Fruit fly (Drosophila melanogaster) whole organism, embryonic: Measurements from ENCODE around the gene morgue.

Source experiments
- CG11085 ChIP-seq: fragments of 200-800 bp; sonication (Bioruptor generic); IDR thresholded peaks from 2 replicates; pipeline ENCODE4 v1.3.6; 2022; ENCODE audit warnings: missing biosample characterization, missing genetic modification characterization
- CG4707 ChIP-seq: fragments of 200-800 bp; sonication (Bioruptor generic); optimal IDR thresholded peaks from 2 replicates; lab custom pipeline; 2018; ENCODE audit warnings: missing biosample characterization, mild to moderate bottlenecking, missing genetic modification characterization, moderate library complexity
- H15 ChIP-seq: fragments of 200-800 bp; sonication (Bioruptor generic); IDR thresholded peaks from 3 replicates; pipeline ENCODE4 v1.3.6; 2022; ENCODE audit warnings: missing biosample characterization, missing genetic modification characterization
- usp ChIP-seq: fragments of >200 bp; optimal IDR thresholded peaks from 2 replicates; lab custom pipeline; 2017; ENCODE audit warnings: missing biosample characterization, missing genetic modification characterization

dm6 chr2L:4464946-4465345, 20.5 kb upstream of the morgue start, which contains the start of gene FIG4:
- no peak for TF ChIP-seq CG11085 (GFP tag; lab: Robert Waterston, UW)
- no peak for TF ChIP-seq H15 (GFP tag; lab: Robert Waterston, UW)
- no peak for TF ChIP-seq CG4707 (GFP tag; lab: Kevin White, UChicago)
- no peak for TF ChIP-seq usp (GFP tag; lab: Kevin White, UChicago)
